Worm (Caenorhabditis elegans): ENCODE data around the gene ZK856.7.

ZK856.7 gene

ce11 chrV:10204863-10205338 is 3.0 kb downstream of the ZK856.7 start, which contains the start of the genes ZK856.19 and ZK856.11:
TSS of gene ZK856.19 (minus strand) at chrV:10204913.
TSS of gene ZK856.11 (minus strand) at chrV:10204938.
- no peak for TF ChIP-seq med-1 (GFP tag; optimal IDR thresholded peaks at IDR 0.05; ENCODE audit: insufficient read depth)

ce11 chrV:10205483-10205882 is 3.6 kb downstream of the ZK856.7 start, which contains the start of gene ZK856.16:
TSS of gene ZK856.16 (minus strand) at chrV:10205583.
- TF ChIP-seq klf-2 (GFP tag; conservative IDR thresholded peaks at IDR 0.05) = no peak
- no peak for TF ChIP-seq flt-1 (GFP tag; IDR thresholded peaks at IDR 0.05)
- no peak for TF ChIP-seq ref-1 (GFP tag; conservative IDR thresholded peaks at IDR 0.05)
- TF ChIP-seq T22C8.4 (GFP tag; IDR thresholded peaks at IDR 0.05) = no peak
- no peak for TF ChIP-seq tab-1 (GFP tag; IDR thresholded peaks at IDR 0.05)
- no peak for TF ChIP-seq cog-1 (tag; optimal IDR thresholded peaks at IDR 0.05)
- TF ChIP-seq ztf-23 (GFP tag; IDR thresholded peaks at IDR 0.05) = no peak
- no peak for TF ChIP-seq ztf-29 (GFP tag; IDR thresholded peaks at IDR 0.05)
- TF ChIP-seq med-1 (GFP tag; optimal IDR thresholded peaks at IDR 0.05; ENCODE audit: insufficient read depth) = no peak

ce11 chrV:10206502-10206901 is 4.6 kb downstream of the ZK856.7 start, which contains the start of gene rpc-25:
TSS of gene rpc-25 (minus strand) at chrV:10206602.
- TF ChIP-seq ztf-23 (GFP tag; IDR thresholded peaks at IDR 0.05) = no peak
- no peak for TF ChIP-seq flt-1 (GFP tag; IDR thresholded peaks at IDR 0.05)
- TF ChIP-seq med-1 (GFP tag; optimal IDR thresholded peaks at IDR 0.05; ENCODE audit: insufficient read depth) = no peak
- no peak for TF ChIP-seq ztf-29 (GFP tag; IDR thresholded peaks at IDR 0.05)
- TF ChIP-seq ref-1 (GFP tag; conservative IDR thresholded peaks at IDR 0.05) = no peak
- TF ChIP-seq T22C8.4 (GFP tag; IDR thresholded peaks at IDR 0.05) = no peak
- TF ChIP-seq cog-1 (tag; optimal IDR thresholded peaks at IDR 0.05) = no peak
- TF ChIP-seq tab-1 (GFP tag; IDR thresholded peaks at IDR 0.05) = no peak
- TF ChIP-seq klf-2 (GFP tag; conservative IDR thresholded peaks at IDR 0.05) = no peak

- no peak for TF ChIP-seq ztf-29 (GFP tag; IDR thresholded peaks at IDR 0.05)
- no peak for TF ChIP-seq klf-2 (GFP tag; conservative IDR thresholded peaks at IDR 0.05)
- TF ChIP-seq cog-1 (tag; optimal IDR thresholded peaks at IDR 0.05) = no peak
- TF ChIP-seq T22C8.4 (GFP tag; IDR thresholded peaks at IDR 0.05) = no peak
- TF ChIP-seq ref-1 (GFP tag; conservative IDR thresholded peaks at IDR 0.05) = no peak
These were observed 8.3 kb downstream of the ZK856.7 start, which contains the start of gene tftc-3 for ce11 chrV:10210244-10210643. TSS of gene tftc-3 (minus strand) at chrV:10210344.

ce11 chrV:10212027-10212426 is 10.1 kb downstream of the ZK856.7 start, which contains the start of gene zhit-3:
TSS of gene zhit-3 (minus strand) at chrV:10212127.
- TF ChIP-seq ztf-29 (GFP tag; IDR thresholded peaks at IDR 0.05) (no peak), ref-1 (GFP tag; conservative IDR thresholded peaks at IDR 0.05) (no peak), klf-2 (GFP tag; conservative IDR thresholded peaks at IDR 0.05) (no peak), ztf-23 (GFP tag; IDR thresholded peaks at IDR 0.05) (no peak), cog-1 (tag; optimal IDR thresholded peaks at IDR 0.05) (no peak), flt-1 (GFP tag; IDR thresholded peaks at IDR 0.05) (no peak), tab-1 (GFP tag; IDR thresholded peaks at IDR 0.05) (no peak), T22C8.4 (GFP tag; IDR thresholded peaks at IDR 0.05) (no peak), med-1 (GFP tag; optimal IDR thresholded peaks at IDR 0.05; ENCODE audit: insufficient read depth) (no peak)

ce11 chrV:10212627-10213026 is 10.7 kb downstream of the ZK856.7 start, which contains the start of gene hpo-40:
TSS of gene hpo-40 (plus strand) at chrV:10212927.
- no peak for TF ChIP-seq ztf-29 (GFP tag; IDR thresholded peaks at IDR 0.05)
- TF ChIP-seq tab-1 (GFP tag; IDR thresholded peaks at IDR 0.05) = no peak
- no peak for TF ChIP-seq klf-2 (GFP tag; conservative IDR thresholded peaks at IDR 0.05)
- TF ChIP-seq med-1 (GFP tag; optimal IDR thresholded peaks at IDR 0.05; ENCODE audit: insufficient read depth) = no peak
- no peak for TF ChIP-seq flt-1 (GFP tag; IDR thresholded peaks at IDR 0.05)
- TF ChIP-seq T22C8.4 (GFP tag; IDR thresholded peaks at IDR 0.05) = no peak
- no peak for TF ChIP-seq cog-1 (tag; optimal IDR thresholded peaks at IDR 0.05)
- no peak for TF ChIP-seq ref-1 (GFP tag; conservative IDR thresholded peaks at IDR 0.05)
- TF ChIP-seq ztf-23 (GFP tag; IDR thresholded peaks at IDR 0.05) = no peak

ce11 chrV:10216724-10217123 is 14.8 kb downstream of the ZK856.7 start, which contains the start of gene ZK856.14:
TSS of gene ZK856.14 (plus strand) at chrV:10217024.
- TF ChIP-seq cog-1 (tag; optimal IDR thresholded peaks at IDR 0.05) (no peak), ztf-23 (GFP tag; IDR thresholded peaks at IDR 0.05) (no peak), flt-1 (GFP tag; IDR thresholded peaks at IDR 0.05) (no peak), tab-1 (GFP tag; IDR thresholded peaks at IDR 0.05) (no peak), T22C8.4 (GFP tag; IDR thresholded peaks at IDR 0.05) (no peak), med-1 (GFP tag; optimal IDR thresholded peaks at IDR 0.05; ENCODE audit: insufficient read depth) (no peak), ztf-29 (GFP tag; IDR thresholded peaks at IDR 0.05) (no peak), klf-2 (GFP tag; conservative IDR thresholded peaks at IDR 0.05) (no peak), ref-1 (GFP tag; conservative IDR thresholded peaks at IDR 0.05) (no peak)

- TF ChIP-seq T22C8.4 (GFP tag; IDR thresholded peaks at IDR 0.05) (no peak), ref-1 (GFP tag; conservative IDR thresholded peaks at IDR 0.05) (no peak), flt-1 (GFP tag; IDR thresholded peaks at IDR 0.05) (no peak), med-1 (GFP tag; optimal IDR thresholded peaks at IDR 0.05; ENCODE audit: insufficient read depth) (no peak), ztf-23 (GFP tag; IDR thresholded peaks at IDR 0.05) (no peak), klf-2 (GFP tag; conservative IDR thresholded peaks at IDR 0.05) (no peak), cog-1 (tag; optimal IDR thresholded peaks at IDR 0.05) (no peak), tab-1 (GFP tag; IDR thresholded peaks at IDR 0.05) (no peak), ztf-29 (GFP tag; IDR thresholded peaks at IDR 0.05) (no peak)
These were observed 18.7 kb downstream of the ZK856.7 start, which contains the start of gene C12D8.13 for ce11 chrV:10220605-10221004. TSS of gene C12D8.13 (minus strand) at chrV:10220705.

ce11 chrV:10221317-10221716 is 19.4 kb downstream of the ZK856.7 start, which contains the start of the genes fipr-5 and fipr-9:
TSS of gene fipr-5 (minus strand) at chrV:10221417.
TSS of gene fipr-9 (plus strand) at chrV:10221662.
- no peak for TF ChIP-seq flt-1 (GFP tag; IDR thresholded peaks at IDR 0.05)
- no peak for TF ChIP-seq med-1 (GFP tag; optimal IDR thresholded peaks at IDR 0.05; ENCODE audit: insufficient read depth)
- TF ChIP-seq ztf-29 (GFP tag; IDR thresholded peaks at IDR 0.05) = no peak
- TF ChIP-seq T22C8.4 (GFP tag; IDR thresholded peaks at IDR 0.05) = no peak
- no peak for TF ChIP-seq cog-1 (tag; optimal IDR thresholded peaks at IDR 0.05)
- TF ChIP-seq klf-2 (GFP tag; conservative IDR thresholded peaks at IDR 0.05) = no peak
- no peak for TF ChIP-seq tab-1 (GFP tag; IDR thresholded peaks at IDR 0.05)
- TF ChIP-seq ztf-23 (GFP tag; IDR thresholded peaks at IDR 0.05) = no peak

- TF ChIP-seq T22C8.4 (GFP tag; IDR thresholded peaks at IDR 0.05) (no peak), ztf-23 (GFP tag; IDR thresholded peaks at IDR 0.05) (no peak)
These were observed 20.1 kb downstream of the ZK856.7 start, which contains the start of gene C12D8.20 for ce11 chrV:10222007-10222406. TSS of gene C12D8.20 (plus strand) at chrV:10222307.
